Fruit fly (Drosophila melanogaster): ENCODE results near the gene Fgop2.

Fgop2 gene

DNA sequence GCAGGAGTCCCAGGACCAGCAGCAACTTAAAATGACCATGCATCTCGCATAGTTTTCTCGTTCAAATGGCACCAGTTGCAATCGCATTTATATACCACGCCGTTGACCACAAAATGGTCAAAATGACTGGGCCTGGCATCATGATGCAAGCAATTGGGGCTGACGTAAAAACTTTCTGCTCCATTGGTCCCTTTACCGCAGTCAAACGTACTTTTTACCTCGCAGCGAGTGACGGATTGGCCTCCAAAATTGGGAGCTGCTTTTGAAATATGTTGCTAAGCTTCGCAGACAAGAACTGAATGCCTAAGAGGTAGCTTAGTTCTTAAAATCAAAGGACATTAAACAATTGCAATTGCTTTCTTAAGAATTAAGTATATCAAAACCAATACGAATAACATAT lies 28.7 kb downstream of the Fgop2 start, which contains the start of gene CG32829:
CG32829 (minus strand) TSS at position 101 of the 400 bp plus-strand sequence.
- no peak for TF ChIP-seq brk (GFP tag; optimal IDR thresholded peaks at IDR 0.05)
- no peak for TF ChIP-seq N (GFP tag; optimal IDR thresholded peaks at IDR 0.05)
- no peak for TF ChIP-seq Hr83 (GFP tag; optimal IDR thresholded peaks at IDR 0.05; ENCODE audit: poor library complexity, severe bottlenecking)
- TF ChIP-seq Sp1 (GFP tag; optimal IDR thresholded peaks at IDR 0.05) = no peak
- TF ChIP-seq CG9705 (GFP tag; optimal IDR thresholded peaks at IDR 0.05) = no peak
- TF ChIP-seq sage (GFP tag; optimal IDR thresholded peaks at IDR 0.05) = no peak
- no peak for TF ChIP-seq ey (GFP tag; optimal IDR thresholded peaks at IDR 0.05)
- no peak for TF ChIP-seq dsf (GFP tag; optimal IDR thresholded peaks at IDR 0.05; ENCODE audit: borderline replicate concordance)
- no peak for TF ChIP-seq jim (GFP tag; optimal IDR thresholded peaks at IDR 0.05)
- TF ChIP-seq pan (optimal IDR thresholded peaks at IDR 0.05) = no peak
- TF ChIP-seq Hnf4 (GFP tag; optimal IDR thresholded peaks at IDR 0.05) = no peak
- TF ChIP-seq Hr78 (GFP tag; optimal IDR thresholded peaks at IDR 0.05) = no peak
- no peak for TF ChIP-seq CrebA (GFP tag; optimal IDR thresholded peaks at IDR 0.05; ENCODE audit: borderline replicate concordance)
- TF ChIP-seq Rel (GFP tag; optimal IDR thresholded peaks at IDR 0.05) = no peak
- no peak for TF ChIP-seq Rel (tag; optimal IDR thresholded peaks at IDR 0.05)
- TF ChIP-seq h (GFP tag; optimal IDR thresholded peaks at IDR 0.05) = no peak

DNA sequence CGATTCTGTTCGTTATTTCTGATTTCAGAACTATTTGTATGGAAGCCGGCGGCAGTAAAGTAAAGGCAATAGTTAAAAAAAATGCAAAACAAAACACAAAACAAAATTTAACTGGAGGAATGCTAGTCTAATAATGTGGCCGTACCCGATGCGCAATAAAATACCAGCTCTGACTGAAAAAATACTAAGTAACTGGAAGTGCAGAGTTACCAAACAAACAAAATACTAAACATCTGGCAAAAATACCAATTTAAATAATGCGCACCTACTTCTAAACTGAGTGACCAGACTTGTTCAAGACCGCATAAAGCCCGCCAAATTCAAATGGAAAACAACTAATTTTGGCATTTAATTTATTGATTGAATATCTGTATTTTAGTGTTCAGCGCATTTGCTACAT lies 31.1 kb downstream of the Fgop2 start, which contains the start of gene Wee1:
Wee1 (minus strand) TSS at position 175 of the 400 bp plus-strand sequence.
- TF ChIP-seq CG9705 (GFP tag; optimal IDR thresholded peaks at IDR 0.05) = no peak
- no peak for TF ChIP-seq dsf (GFP tag; optimal IDR thresholded peaks at IDR 0.05; ENCODE audit: borderline replicate concordance)
- TF ChIP-seq Jra (GFP tag; optimal IDR thresholded peaks at IDR 0.05) = no peak
- no peak for TF ChIP-seq br (GFP tag; optimal IDR thresholded peaks at IDR 0.05)
- no peak for TF ChIP-seq pan (optimal IDR thresholded peaks at IDR 0.05)

DNA sequence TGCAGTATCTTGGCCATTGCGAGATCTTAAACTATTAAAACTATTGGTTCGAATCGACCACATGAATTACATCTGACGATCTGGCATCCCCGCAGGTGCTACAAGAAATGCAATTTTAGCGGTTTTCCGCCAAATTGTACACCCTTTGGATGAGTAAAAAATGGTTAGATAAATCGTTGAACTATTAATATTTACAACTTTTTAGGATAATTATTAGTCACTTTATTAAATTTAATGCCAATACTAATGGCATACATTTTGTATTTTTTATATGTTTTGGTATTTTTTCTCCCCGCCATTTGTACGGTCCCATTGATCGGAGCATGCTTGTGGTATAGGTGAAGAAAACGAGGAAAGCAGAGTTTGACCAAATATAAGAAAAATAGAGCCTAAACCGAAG lies 37.3 kb downstream of the Fgop2 start, which contains the start of the genes Polr1F and Rat1:
Polr1F (minus strand) TSS at position 84 of the 400 bp plus-strand sequence.
Rat1 (plus strand) TSS at position 323 of the 400 bp plus-strand sequence.
- TF ChIP-seq ey (GFP tag; optimal IDR thresholded peaks at IDR 0.05) = peak; percentile 30
- TF ChIP-seq Myc (optimal IDR thresholded peaks at IDR 0.05) = peak; percentile 89
- TF ChIP-seq lola (GFP tag; optimal IDR thresholded peaks at IDR 0.05) = no peak
- TF ChIP-seq Hnf4 (GFP tag; optimal IDR thresholded peaks at IDR 0.05) = no peak
- TF ChIP-seq N (GFP tag; optimal IDR thresholded peaks at IDR 0.05) = no peak
- no peak for TF ChIP-seq dl (GFP tag; optimal IDR thresholded peaks at IDR 0.05; ENCODE audit: insufficient read depth in 1 of 2, partially characterized antibody in 2 of 2)
- peak; percentile 13 for TF ChIP-seq psq (GFP tag; optimal IDR thresholded peaks at IDR 0.05)
- TF ChIP-seq br (GFP tag; optimal IDR thresholded peaks at IDR 0.05) = no peak
- TF ChIP-seq fru (GFP tag; optimal IDR thresholded peaks at IDR 0.05) = no peak
- peak; percentile 43 for TF ChIP-seq sv (GFP tag; optimal IDR thresholded peaks at IDR 0.05)

Data from whole organism, wandering third instar larva.